Worm (Caenorhabditis elegans): ENCODE results near the gene scav-2.
A peak's percentile ranks its signal among the peaks of the same experiment; 100 is the strongest.

scav-2 gene

DNA sequence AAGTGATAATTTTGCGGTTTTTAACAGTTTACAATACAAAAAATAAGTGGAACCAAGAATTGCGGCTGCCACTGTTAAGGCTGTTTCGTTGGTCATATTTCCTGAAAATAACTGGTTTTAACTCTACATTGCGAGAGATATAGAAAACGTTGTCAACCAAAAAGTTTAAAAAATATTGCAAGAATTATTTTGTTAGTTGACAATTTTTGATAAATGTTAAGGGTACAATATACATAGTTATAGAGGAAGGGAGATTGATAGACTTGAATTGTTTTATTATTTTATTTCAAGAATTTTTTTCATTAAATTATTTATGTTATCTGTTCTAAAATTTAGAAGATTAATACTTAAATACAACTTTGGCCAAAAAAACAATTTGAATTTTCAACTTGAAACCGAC is 11.7 kb downstream of the scav-2 start, which contains the start of gene acs-5:
Gene acs-5 (minus strand): TSS at position 101 of the 400 bp plus-strand sequence.
- TF ChIP-seq zag-1 (tag; optimal IDR thresholded peaks at IDR 0.05) (no peak), fos-1 (tag; optimal IDR thresholded peaks at IDR 0.05) (no peak), alr-1 (tag; optimal IDR thresholded peaks at IDR 0.05) (no peak), C34F6.9 (tag; optimal IDR thresholded peaks at IDR 0.05) (no peak), snpc-4 (tag; optimal IDR thresholded peaks at IDR 0.05) (no peak)

DNA sequence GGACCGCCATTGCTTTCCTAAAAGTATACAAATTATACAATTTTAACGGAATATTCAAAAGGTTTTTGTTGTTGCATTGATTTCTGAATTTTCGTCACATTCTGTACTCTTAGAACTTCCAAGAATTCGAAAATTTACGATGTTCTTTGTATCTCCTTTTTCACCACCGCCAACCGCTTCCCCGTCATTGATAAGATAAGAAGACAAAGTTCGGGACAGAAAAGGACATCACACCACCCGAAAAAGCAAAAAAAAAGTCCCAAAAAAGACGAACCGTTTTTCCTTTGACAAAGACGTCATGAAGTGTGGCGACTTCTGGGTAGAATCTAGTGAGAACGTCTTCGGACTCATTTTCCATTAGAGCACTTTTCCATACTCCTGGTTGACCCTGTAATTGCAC is 12.7 kb downstream of the scav-2 start:
- no peak for TF ChIP-seq sem-4 (tag; optimal IDR thresholded peaks at IDR 0.05)
- TF ChIP-seq lin-11 (tag; optimal IDR thresholded peaks at IDR 0.05) = no peak
- peak; percentile 61 for TF ChIP-seq fos-1 (tag; optimal IDR thresholded peaks at IDR 0.05)
- no peak for TF ChIP-seq blmp-1 (tag; optimal IDR thresholded peaks at IDR 0.05; ENCODE audit: insufficient read depth)
- TF ChIP-seq ama-1 (optimal IDR thresholded peaks at IDR 0.05) = no peak
- no peak for TF ChIP-seq egl-27 (tag; optimal IDR thresholded peaks at IDR 0.05)
- TF ChIP-seq snpc-4 (tag; optimal IDR thresholded peaks at IDR 0.05) = no peak
- peak; percentile 41 for TF ChIP-seq crh-2 (tag; optimal IDR thresholded peaks at IDR 0.05)
- TF ChIP-seq ceh-16 (tag; optimal IDR thresholded peaks at IDR 0.05) = no peak
- TF ChIP-seq gmeb-1 (tag; optimal IDR thresholded peaks at IDR 0.05) = peak; percentile 7
- no peak for TF ChIP-seq nhr-129 (tag; optimal IDR thresholded peaks at IDR 0.05)
- no peak for TF ChIP-seq R02D3.7 (tag; optimal IDR thresholded peaks at IDR 0.05)

DNA sequence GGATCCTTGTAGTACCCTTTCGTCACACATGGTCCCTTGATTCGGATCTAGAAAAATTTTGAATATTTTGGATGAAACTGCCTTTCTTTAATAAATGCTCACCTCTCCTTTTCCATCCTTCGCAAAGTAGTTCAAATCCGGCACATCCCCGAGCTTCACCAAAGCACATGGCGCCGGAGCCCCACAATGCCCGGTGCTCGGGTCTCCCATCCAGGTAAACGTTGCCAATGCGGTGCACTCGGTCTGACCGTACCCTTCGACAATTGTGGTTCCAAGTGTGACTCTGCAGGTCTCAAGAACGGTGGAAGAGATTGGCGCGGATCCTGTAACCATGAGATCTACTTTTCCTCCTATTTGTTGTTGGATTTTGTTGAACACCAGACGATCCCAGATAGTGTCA is 14.3 kb downstream of the scav-2 start:
- TF ChIP-seq unc-39 (tag; optimal IDR thresholded peaks at IDR 0.05) (no peak), aly-2 (tag; optimal IDR thresholded peaks at IDR 0.05) (no peak), lin-13 (GFP tag; optimal IDR thresholded peaks at IDR 0.05) (no peak), lin-11 (tag; optimal IDR thresholded peaks at IDR 0.05) (no peak), ceh-16 (tag; optimal IDR thresholded peaks at IDR 0.05) (no peak), dmd-4 (tag; optimal IDR thresholded peaks at IDR 0.05) (no peak), elt-1 (tag; optimal IDR thresholded peaks at IDR 0.05) (no peak), nhr-237 (tag; optimal IDR thresholded peaks at IDR 0.05) (no peak), nhr-11 (tag; optimal IDR thresholded peaks at IDR 0.05) (no peak), fos-1 (tag; optimal IDR thresholded peaks at IDR 0.05) (no peak)

DNA sequence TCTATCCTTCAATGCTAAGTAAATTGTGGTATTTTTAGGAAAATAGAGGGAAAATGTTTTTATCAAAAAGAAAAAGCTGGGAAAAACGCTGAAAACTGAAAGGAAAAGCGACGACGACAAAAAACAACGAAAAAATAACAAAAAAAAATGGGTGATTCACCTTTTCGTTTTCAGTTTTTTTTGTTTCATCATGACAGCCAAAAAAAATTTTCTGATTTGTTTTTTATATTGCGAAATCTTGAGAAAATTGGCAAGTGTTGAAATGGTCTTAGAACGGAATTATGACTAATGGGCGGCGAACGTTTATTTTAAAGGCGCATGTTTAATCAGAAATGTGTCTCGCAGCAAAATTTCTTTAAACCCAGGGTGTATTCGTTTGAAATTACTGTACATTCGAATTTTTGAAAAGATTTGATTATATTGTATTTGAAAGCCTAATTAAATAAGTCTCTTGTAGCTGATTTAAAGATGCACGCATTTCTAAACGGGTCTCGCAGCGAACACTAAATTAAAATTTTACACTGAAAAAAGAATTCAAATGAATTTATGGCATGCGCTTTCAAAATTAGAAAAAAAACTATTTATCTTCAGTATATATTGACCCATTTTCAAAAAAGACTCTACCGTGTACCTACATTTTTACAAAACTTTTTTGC is 19.3 kb downstream of the scav-2 start:
- TF ChIP-seq nhr-237 (tag; optimal IDR thresholded peaks at IDR 0.05) (no peak), ztf-4 (tag; optimal IDR thresholded peaks at IDR 0.05) (no peak), Y55F3AM.14 (GFP tag; optimal IDR thresholded peaks at IDR 0.05) (no peak), snpc-4 (tag; optimal IDR thresholded peaks at IDR 0.05) (no peak), blmp-1 (tag; optimal IDR thresholded peaks at IDR 0.05; ENCODE audit: insufficient read depth) (no peak), sma-3 (GFP tag; optimal IDR thresholded peaks at IDR 0.05) (no peak), gmeb-1 (tag; optimal IDR thresholded peaks at IDR 0.05) (no peak), ama-1 (optimal IDR thresholded peaks at IDR 0.05) (no peak), dmd-4 (tag; optimal IDR thresholded peaks at IDR 0.05) (no peak), F13H6.1 (tag; optimal IDR thresholded peaks at IDR 0.05) (no peak), nhr-12 (tag; optimal IDR thresholded peaks at IDR 0.05) (no peak), unc-39 (tag; optimal IDR thresholded peaks at IDR 0.05) (no peak), mab-5 (tag; optimal IDR thresholded peaks at IDR 0.05) (no peak), C34F6.9 (tag; optimal IDR thresholded peaks at IDR 0.05) (no peak), R02D3.7 (tag; optimal IDR thresholded peaks at IDR 0.05) (no peak), ZK546.5 (tag; optimal IDR thresholded peaks at IDR 0.05) (no peak), sma-9 (GFP tag; optimal IDR thresholded peaks at IDR 0.05) (no peak), sma-9 (tag; optimal IDR thresholded peaks at IDR 0.05) (no peak), ceh-16 (tag; optimal IDR thresholded peaks at IDR 0.05) (no peak), crh-2 (tag; optimal IDR thresholded peaks at IDR 0.05) (no peak), sem-4 (tag; optimal IDR thresholded peaks at IDR 0.05) (no peak)

DNA sequence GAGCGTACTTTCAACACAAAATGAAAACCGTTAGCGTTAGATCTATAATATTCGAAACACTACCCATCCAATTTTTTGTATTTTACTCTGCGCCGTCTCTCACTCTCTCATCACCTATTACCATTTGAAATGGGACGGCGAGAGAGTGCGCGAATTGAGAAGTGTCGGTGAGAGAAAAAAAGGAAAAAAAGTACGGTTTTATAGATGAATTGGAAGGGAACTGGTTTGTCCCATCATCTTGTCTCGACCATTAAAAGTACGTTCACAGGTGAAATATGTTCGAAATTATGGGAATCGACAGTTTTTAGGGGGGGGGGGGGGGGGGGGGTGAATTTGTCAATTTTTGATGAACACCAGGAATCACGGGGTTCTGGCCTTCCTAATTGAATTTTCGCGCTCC is 20.4 kb downstream of the scav-2 start:
- no peak for TF ChIP-seq peb-1 (tag; optimal IDR thresholded peaks at IDR 0.05)
- no peak for TF ChIP-seq sem-4 (tag; optimal IDR thresholded peaks at IDR 0.05)
- peak; percentile 11 for TF ChIP-seq blmp-1 (tag; optimal IDR thresholded peaks at IDR 0.05; ENCODE audit: insufficient read depth)
- peak; percentile 7 for TF ChIP-seq egl-27 (tag; optimal IDR thresholded peaks at IDR 0.05)
- peak; percentile 14 for TF ChIP-seq sma-9 (GFP tag; optimal IDR thresholded peaks at IDR 0.05)
- no peak for TF ChIP-seq sma-9 (tag; optimal IDR thresholded peaks at IDR 0.05)
- TF ChIP-seq crh-2 (tag; optimal IDR thresholded peaks at IDR 0.05) = peak; percentile 20
- peak; percentile 12 for TF ChIP-seq nhr-6 (tag; optimal IDR thresholded peaks at IDR 0.05)
- peak; percentile 62 for TF ChIP-seq nhr-25 (tag; optimal IDR thresholded peaks at IDR 0.05)
- no peak for TF ChIP-seq R02D3.7 (tag; optimal IDR thresholded peaks at IDR 0.05)
- TF ChIP-seq F13H6.1 (tag; optimal IDR thresholded peaks at IDR 0.05) = peak; percentile 41
